Worm (Caenorhabditis elegans) whole organism, L4/young adult: ENCODE results near the gene K10D11.2.

ENCODE experiments used
- W03F9.2 ChIP-seq: fragments of 150-350 bp; optimal IDR thresholded peaks from 2 replicates; lab custom pipeline; 2014; ENCODE audit warnings: missing biosample characterization, missing genetic modification characterization
- dao-5 ChIP-seq: sonication (generic microtip); optimal IDR thresholded peaks from 2 replicates; lab custom pipeline; 2016; ENCODE audit warnings: missing genotype, missing genetic modification characterization, moderate library complexity, missing compliant biosample characterization
- him-1 ChIP-seq: sonication (generic microtip); optimal IDR thresholded peaks from 2 replicates; lab custom pipeline; 2016; ENCODE audit warnings: missing genotype, missing genetic modification reagents, missing genetic modification characterization, missing compliant biosample characterization

DNA sequence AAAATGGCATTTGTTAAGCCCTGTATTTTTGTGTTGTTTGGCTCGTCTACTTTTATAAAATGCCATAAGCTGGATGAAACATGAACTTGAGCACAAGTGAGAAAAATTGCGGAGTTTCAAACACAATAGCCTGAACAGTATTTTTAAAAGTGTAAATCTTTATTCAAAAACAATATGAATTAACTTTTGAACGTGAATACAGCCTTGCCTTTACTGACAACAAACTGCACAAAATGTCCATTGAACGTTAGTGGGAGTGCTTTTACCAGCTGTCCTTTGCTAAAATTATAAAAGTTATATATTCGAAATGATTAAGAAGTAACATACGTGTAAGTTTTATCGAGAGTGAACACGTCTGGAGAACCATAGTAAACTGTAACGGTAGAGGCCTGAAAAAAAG lies 11.5 kb upstream of the K10D11.2 start:
- TF ChIP-seq him-1: no peak
- TF ChIP-seq dao-5: no peak
- TF ChIP-seq W03F9.2: no peak
